Worm (Caenorhabditis elegans) whole organism, midembryonic: ENCODE measurements around the gene K02E2.11.
"Not testable (repeated sequence)": the region's sequence is repeated elsewhere in the genome, so short reads cannot be mapped to it uniquely, and the experiment has no call there.

Experiments
- T22C8.4 ChIP-seq: fragments of 200-800 bp; sonication (Bioruptor generic); IDR thresholded peaks from 2 replicates; pipeline ENCODE4 v1.3.6; 2022; ENCODE audit warnings: missing genetic modification characterization, missing compliant biosample characterization
- flt-1 ChIP-seq: fragments of 200-800 bp; sonication (Bioruptor generic); IDR thresholded peaks from 2 replicates; pipeline ENCODE4 v1.3.6; 2022; ENCODE audit warnings: missing genetic modification characterization, missing compliant biosample characterization
- med-1 ChIP-seq: sonication (generic microtip); optimal IDR thresholded peaks from 2 replicates; lab custom pipeline; 2017; ENCODE audit warnings: missing genetic modification characterization, mild to moderate bottlenecking, missing compliant biosample characterization, antibody characterized with exemption, missing genetic modification reagents; ENCODE audit not compliant: insufficient read depth
- ref-1 ChIP-seq: fragments of 200-800 bp; sonication (Bioruptor generic); conservative IDR thresholded peaks from 2 replicates; pipeline ENCODE4 v1.3.6; 2022; ENCODE audit warnings: missing genetic modification reagents, missing genetic modification characterization, missing compliant biosample characterization
- tab-1 ChIP-seq: fragments of 200-800 bp; sonication (Bioruptor generic); IDR thresholded peaks from 2 replicates; pipeline ENCODE4 v1.3.6; 2022; ENCODE audit warnings: missing genetic modification characterization, missing compliant biosample characterization

ce11 chrV:20431390-20431789 lies 48.3 kb downstream of the K02E2.11 start:
- not testable (repeated sequence) for TF ChIP-seq T22C8.4; flt-1 (GFP tag; lab: Robert Waterston, UW); ref-1 (GFP tag; lab: Robert Waterston, UW); med-1 (GFP tag; lab: Kevin White, UChicago)
- 0 out of 2 replicates have a peak, but pooled peaks have one; percentile 37 for TF ChIP-seq tab-1 (GFP tag; lab: Robert Waterston, UW)
